Worm (Caenorhabditis elegans) whole organism, early embryonic: ENCODE measurements around the gene nono-1.

Experiments used
- B0310.2 ChIP-seq: sonication (generic microtip); optimal IDR thresholded peaks from 2 replicates; lab custom pipeline; 2016; ENCODE audit warnings: mild to moderate bottlenecking, missing genetic modification characterization, missing compliant biosample characterization
- F13C5.2 ChIP-seq: sonication (generic microtip); optimal IDR thresholded peaks from 2 replicates; lab custom pipeline; 2017; ENCODE audit warnings: mild to moderate bottlenecking, missing genetic modification characterization, inconsistent platforms, missing compliant biosample characterization
- ama-1 ChIP-seq: fragments of 150-350 bp; optimal IDR thresholded peaks from 2 replicates; lab custom pipeline; 2014
- flt-1 ChIP-seq: fragments of 200-800 bp; sonication (Bioruptor generic); IDR thresholded peaks from 2 replicates; pipeline ENCODE4 v1.3.6; 2022; ENCODE audit warnings: missing genetic modification characterization, missing compliant biosample characterization
- hmbx-1 ChIP-seq: sonication (generic microtip); optimal IDR thresholded peaks from 2 replicates; lab custom pipeline; 2016; ENCODE audit warnings: mild to moderate bottlenecking, missing genetic modification characterization, missing compliant biosample characterization
- hmg-4 ChIP-seq: fragments of 200-800 bp; sonication (Bioruptor generic); optimal IDR thresholded peaks from 2 replicates; lab custom pipeline; 2018; ENCODE audit warnings: mild to moderate bottlenecking, missing genetic modification characterization, missing compliant biosample characterization
- tbx-11 ChIP-seq: fragments of 200-800 bp; sonication (Bioruptor generic); IDR thresholded peaks from 2 replicates; pipeline ENCODE4 v1.3.6; 2022; ENCODE audit warnings: missing genetic modification characterization, missing compliant biosample characterization

- TF ChIP-seq hmg-4 (GFP tag; lab: Kevin White, UChicago) = no peak
- TF ChIP-seq B0310.2 (tag; lab: Kevin White, UChicago) = no peak
- TF ChIP-seq flt-1 (GFP tag; lab: Robert Waterston, UW) = no peak
- no peak for TF ChIP-seq F13C5.2 (tag; lab: Kevin White, UChicago)
- no peak for TF ChIP-seq ama-1 (lab: Kevin White, UChicago)
- no peak for TF ChIP-seq tbx-11
- no peak for TF ChIP-seq hmbx-1 (tag; lab: Kevin White, UChicago)
Observed at ce11 chrIII:5936992-5937391, 21.1 kb downstream of the nono-1 start, which contains the start of gene EGAP1.1.
